Worm (Caenorhabditis elegans): ENCODE measurements around the gene srw-43.

DNA sequence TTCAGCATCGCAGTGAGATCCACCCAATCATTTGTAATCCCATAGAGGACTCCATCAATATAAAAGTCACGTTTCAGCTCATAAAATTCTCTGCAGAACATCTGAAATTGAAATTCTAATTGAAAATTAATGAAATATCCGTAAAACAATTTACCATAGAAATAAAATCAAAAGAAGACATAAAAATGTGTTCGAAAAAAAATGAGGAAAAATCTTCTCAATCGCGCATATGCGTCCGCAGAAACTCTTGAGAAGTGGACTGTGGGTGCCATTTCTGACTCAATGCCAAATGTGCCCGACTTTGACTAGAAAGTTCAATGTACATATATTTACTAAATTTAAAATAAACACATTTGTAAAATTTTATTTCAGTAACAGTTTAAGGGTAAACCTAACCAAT lies 17.4 kb upstream of the srw-43 start, which contains the start of gene F14F8.9:
- TF ChIP-seq snpc-4 (tag; optimal IDR thresholded peaks at IDR 0.05) (no peak), nhr-76 (tag; optimal IDR thresholded peaks at IDR 0.05) (no peak), egl-27 (tag; optimal IDR thresholded peaks at IDR 0.05) (no peak), ces-1 (GFP tag; optimal IDR thresholded peaks at IDR 0.05) (no peak), zag-1 (tag; optimal IDR thresholded peaks at IDR 0.05) (no peak), ztf-11 (tag; optimal IDR thresholded peaks at IDR 0.05) (no peak), pha-4 (GFP tag; IDR thresholded peaks at IDR 0.05) (no peak), pha-4 (tag; optimal IDR thresholded peaks at IDR 0.05) (no peak), ceh-20 (GFP tag; IDR thresholded peaks at IDR 0.05) (no peak), ceh-82 (tag; optimal IDR thresholded peaks at IDR 0.05) (no peak), nhr-237 (tag; optimal IDR thresholded peaks at IDR 0.05) (no peak), nhr-11 (tag; optimal IDR thresholded peaks at IDR 0.05) (no peak), madf-9 (GFP tag; conservative IDR thresholded peaks at IDR 0.05) (no peak), lin-15B (tag; optimal IDR thresholded peaks at IDR 0.05) (no peak), hlh-30 (tag; optimal IDR thresholded peaks at IDR 0.05; ENCODE audit: insufficient read depth) (no peak)
